Fruit fly (Drosophila melanogaster) whole organism, wandering third instar larva: Measurements from ENCODE around the gene CG45676.

Experiments used
- psq ChIP-seq: fragments of 200-800 bp; sonication (Bioruptor generic); optimal IDR thresholded peaks from 3 replicates; lab custom pipeline; 2017; ENCODE audit warnings: missing biosample characterization, mild to moderate bottlenecking, missing genetic modification characterization, moderate library complexity
- usp ChIP-seq: fragments of >200 bp; optimal IDR thresholded peaks from 2 replicates; lab custom pipeline; 2017; ENCODE audit warnings: missing biosample characterization, missing genetic modification characterization

DNA sequence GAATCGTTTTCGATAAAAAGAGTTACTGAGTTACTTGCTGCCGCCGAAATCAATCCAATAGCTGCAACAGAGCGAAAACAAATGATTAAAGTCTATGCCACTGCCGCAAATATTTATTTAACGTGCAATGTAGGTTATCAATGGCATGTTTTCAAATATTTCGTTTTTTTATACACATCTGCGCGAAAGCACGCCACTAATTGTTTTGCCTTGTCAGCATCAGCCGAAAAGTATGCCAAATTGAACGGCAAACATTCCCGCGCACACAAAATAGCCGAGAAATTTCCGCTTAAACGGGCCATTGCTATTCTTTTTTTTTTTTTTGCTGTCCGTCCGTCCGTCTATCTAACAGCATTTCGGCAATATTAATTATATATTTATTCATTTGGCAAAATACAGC lies 33.4 kb downstream of the CG45676 start:
- TF ChIP-seq psq (no peak), usp (GFP tag; lab: Kevin White, UChicago) (no peak)
